Worm (Caenorhabditis elegans): ENCODE results near the gene F52E1.9.

DNA sequence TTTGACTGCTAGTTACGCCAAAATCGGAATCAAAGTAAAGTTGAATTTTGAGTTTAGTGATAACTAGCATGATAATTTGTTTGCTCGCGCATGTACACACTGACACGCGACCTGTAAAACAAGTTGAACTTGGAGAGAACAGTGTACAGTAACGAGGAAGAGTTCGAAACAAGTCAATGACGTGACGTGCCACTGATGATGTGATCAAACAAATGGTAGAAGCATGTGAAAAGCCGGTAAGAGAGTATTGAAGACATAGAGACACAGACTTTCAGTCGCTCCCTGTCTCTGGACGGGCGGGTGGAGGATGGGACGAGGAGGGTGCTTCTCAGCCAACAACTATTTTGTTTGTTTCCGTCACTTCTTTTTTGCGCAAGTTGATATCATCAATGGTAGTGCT, 683 bp upstream of the F52E1.9 start:
- TF ChIP-seq zag-1 (tag; optimal IDR thresholded peaks at IDR 0.05): no peak
- no peak for TF ChIP-seq lin-15B (tag; optimal IDR thresholded peaks at IDR 0.05)
- TF ChIP-seq ceh-82 (tag; optimal IDR thresholded peaks at IDR 0.05): no peak
- no peak for TF ChIP-seq daf-8 (GFP tag; IDR thresholded peaks at IDR 0.05)
